Worm (Caenorhabditis elegans) whole organism, mixed stage, embryonic: ENCODE data around the gene srlf-32.

Experiments used
- elt-3 ChIP-seq: fragments of 150-350 bp; optimal IDR thresholded peaks from 2 replicates; lab custom pipeline; 2014; ENCODE audit warnings: missing biosample characterization, missing genetic modification characterization
- hlh-1 ChIP-seq: fragments of 150-350 bp; optimal IDR thresholded peaks from 2 replicates; lab custom pipeline; 2014; ENCODE audit warnings: missing biosample characterization, missing genetic modification reagents, missing genetic modification characterization
- nhr-237 ChIP-seq: fragments of 150-350 bp; optimal IDR thresholded peaks from 2 replicates; lab custom pipeline; 2014; ENCODE audit warnings: missing biosample characterization, missing genetic modification characterization
- nhr-28 ChIP-seq: fragments of 150-350 bp; optimal IDR thresholded peaks from 2 replicates; lab custom pipeline; 2014; ENCODE audit warnings: missing biosample characterization, missing genetic modification characterization
- nhr-76 ChIP-seq: sonication (generic microtip); optimal IDR thresholded peaks from 2 replicates; lab custom pipeline; 2017; ENCODE audit warnings: missing biosample characterization, missing genetic modification characterization
- sptf-1 ChIP-seq: sonication (generic microtip); optimal IDR thresholded peaks from 2 replicates; lab custom pipeline; 2017; ENCODE audit warnings: mild to moderate bottlenecking, missing genetic modification characterization, moderate library complexity, missing compliant biosample characterization

DNA sequence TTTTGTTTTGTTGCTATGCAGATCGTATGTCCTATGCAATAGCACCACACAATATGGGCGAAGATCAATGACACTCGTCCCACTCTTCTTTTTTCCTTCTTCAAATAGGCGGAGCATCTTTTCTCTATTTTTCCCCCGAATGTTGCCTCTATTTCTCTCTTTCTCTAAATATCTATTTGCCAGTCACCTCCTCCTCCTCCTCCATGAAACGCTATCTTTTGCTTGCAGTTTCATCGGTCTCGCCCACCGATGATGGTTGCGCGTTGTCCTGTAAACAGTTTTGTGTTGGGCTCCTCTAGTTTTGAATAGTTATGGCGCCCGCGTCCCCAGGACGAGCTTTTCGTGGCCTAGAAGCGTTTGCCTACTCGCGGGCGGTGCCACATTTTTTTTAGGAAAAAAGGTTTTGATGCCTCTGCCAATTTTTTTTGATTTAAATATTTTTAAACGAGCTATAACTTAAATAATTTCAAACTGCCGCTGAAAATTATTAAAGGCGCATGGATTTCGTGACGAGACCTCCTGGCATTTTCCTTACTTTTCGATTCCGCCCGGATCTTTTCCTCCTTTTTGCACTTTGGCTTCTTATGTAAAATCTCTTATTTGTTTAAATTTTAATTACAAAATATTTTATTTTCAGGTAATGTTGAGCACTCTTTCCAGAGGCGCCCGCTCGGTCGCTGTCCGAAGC, 26.9 kb downstream of the srlf-32 start, which contains the start of gene gdh-1:
- TF ChIP-seq elt-3 (tag; lab: Kevin White, UChicago) (no peak), nhr-76 (tag; lab: Kevin White, UChicago) (no peak), hlh-1 (tag; lab: Kevin White, UChicago) (no peak), nhr-28 (no peak), nhr-237 (tag; lab: Kevin White, UChicago) (no peak), sptf-1 (tag; lab: Kevin White, UChicago) (no peak)
